Fruit fly (Drosophila melanogaster) whole organism, embryonic: Measurements from ENCODE around the gene sals.

Source experiments
- B-H1 ChIP-seq: fragments of 200-800 bp; sonication (Bioruptor generic); IDR thresholded peaks from 3 replicates; pipeline ENCODE4 v1.3.6; 2022; ENCODE audit warnings: missing biosample characterization, missing genetic modification characterization
- BEAF-32 ChIP-seq: fragments of 200-800 bp; sonication (Bioruptor generic); optimal IDR thresholded peaks from 3 replicates; lab custom pipeline; 2017; ENCODE audit warnings: missing biosample characterization, missing genetic modification characterization, mild to moderate bottlenecking, moderate library complexity, missing genetic modification reagents
- CG11723 ChIP-seq: fragments of 200-800 bp; sonication (Bioruptor generic); optimal IDR thresholded peaks from 2 replicates; lab custom pipeline; 2017; ENCODE audit warnings: missing biosample characterization, mild to moderate bottlenecking, missing genetic modification characterization
- CG12299 ChIP-seq: fragments of 200-800 bp; sonication (Bioruptor generic); optimal IDR thresholded peaks from 2 replicates; lab custom pipeline; 2018; ENCODE audit warnings: missing biosample characterization, mild to moderate bottlenecking, missing genetic modification characterization
- CG13624 ChIP-seq: fragments of 200-800 bp; sonication (Bioruptor generic); optimal IDR thresholded peaks from 2 replicates; lab custom pipeline; 2016; ENCODE audit warnings: missing biosample characterization, missing genetic modification characterization
- CG13775 ChIP-seq: fragments of 200-800 bp; sonication (Bioruptor generic); optimal IDR thresholded peaks from 3 replicates; lab custom pipeline; 2017; ENCODE audit warnings: missing biosample characterization, mild to moderate bottlenecking, missing genetic modification characterization
- CG14050 ChIP-seq: fragments of 200-800 bp; sonication (Bioruptor generic); IDR thresholded peaks from 3 replicates; pipeline ENCODE4 v1.3.6; 2022; ENCODE audit warnings: missing biosample characterization, missing genetic modification characterization
- CG15601 ChIP-seq: fragments of 200-800 bp; sonication (Bioruptor generic); optimal IDR thresholded peaks from 3 replicates; lab custom pipeline; 2019; ENCODE audit warnings: missing biosample characterization, mild to moderate bottlenecking, missing genetic modification characterization, moderate library complexity
- CG16813 ChIP-seq: fragments of 200-800 bp; sonication (Bioruptor generic); IDR thresholded peaks from 3 replicates; pipeline ENCODE4 v1.3.6; 2022; ENCODE audit warnings: missing biosample characterization, missing genetic modification characterization; ENCODE audit not compliant: partially characterized antibody
- CG2129 ChIP-seq: fragments of 200-800 bp; sonication (Bioruptor generic); IDR thresholded peaks from 2 replicates; pipeline ENCODE4 v1.3.6; 2022; ENCODE audit warnings: missing biosample characterization, missing genetic modification characterization; ENCODE audit not compliant: partially characterized antibody
- CG4424 ChIP-seq: fragments of 200-800 bp; sonication (Bioruptor generic); optimal IDR thresholded peaks from 3 replicates; lab custom pipeline; 2016; ENCODE audit warnings: missing biosample characterization, missing genetic modification characterization
- CG4617 ChIP-seq: fragments of 200-800 bp; sonication (Bioruptor generic); optimal IDR thresholded peaks from 3 replicates; lab custom pipeline; 2016; ENCODE audit warnings: missing biosample characterization, missing genetic modification characterization, borderline replicate concordance
- CG6175 ChIP-seq: fragments of 200-800 bp; sonication (Bioruptor generic); IDR thresholded peaks from 3 replicates; pipeline ENCODE4 v1.3.6; 2022; ENCODE audit warnings: missing biosample characterization, missing genetic modification characterization
- CG7963 ChIP-seq: fragments of 200-800 bp; sonication (Bioruptor generic); IDR thresholded peaks from 3 replicates; pipeline ENCODE4 v1.3.6; 2022; ENCODE audit warnings: missing biosample characterization, missing genetic modification characterization; ENCODE audit not compliant: partially characterized antibody
- CG9215 ChIP-seq: fragments of 200-800 bp; sonication (Bioruptor generic); IDR thresholded peaks from 2 replicates; pipeline ENCODE4 v1.3.6; 2022; ENCODE audit warnings: missing biosample characterization, missing genetic modification characterization
- CG9609 ChIP-seq: fragments of 200-800 bp; sonication (Bioruptor generic); optimal IDR thresholded peaks from 3 replicates; lab custom pipeline; 2016; ENCODE audit warnings: missing biosample characterization, missing genetic modification characterization
- Dek ChIP-seq: fragments of 200-800 bp; sonication (Bioruptor generic); optimal IDR thresholded peaks from 3 replicates; lab custom pipeline; 2019; ENCODE audit warnings: missing biosample characterization, mild to moderate bottlenecking, missing genetic modification characterization, moderate library complexity
- Ets65A ChIP-seq: fragments of 200-800 bp; sonication (Bioruptor generic); peaks from one replicate; lab custom pipeline; 2016; ENCODE audit warnings: missing biosample characterization, missing genetic modification characterization
- Gug ChIP-seq: fragments of 200-800 bp; sonication (Bioruptor generic); IDR thresholded peaks from 4 replicates; pipeline ENCODE4 v1.3.6; 2022; ENCODE audit warnings: missing biosample characterization, missing genetic modification characterization
- HHEX ChIP-seq: fragments of 200-800 bp; sonication (Bioruptor generic); optimal IDR thresholded peaks from 3 replicates; lab custom pipeline; 2017; ENCODE audit warnings: missing biosample characterization, mild to moderate bottlenecking, missing genetic modification characterization, missing genetic modification reagents
- HLH4C ChIP-seq: fragments of 200-800 bp; sonication (Bioruptor generic); IDR thresholded peaks from 3 replicates; pipeline ENCODE4 v1.3.6; 2022; ENCODE audit warnings: missing biosample characterization, missing genetic modification characterization; ENCODE audit not compliant: partially characterized antibody
- Max ChIP-seq: fragments of 200-800 bp; sonication (Bioruptor generic); optimal IDR thresholded peaks from 2 replicates; lab custom pipeline; 2016; ENCODE audit warnings: missing biosample characterization, mild to moderate bottlenecking, missing genetic modification characterization
- Nf-YB ChIP-seq: fragments of 200-800 bp; sonication (Bioruptor generic); optimal IDR thresholded peaks from 3 replicates; lab custom pipeline; 2019; ENCODE audit warnings: missing biosample characterization, mild to moderate bottlenecking, missing genetic modification characterization, moderate library complexity
- Opbp ChIP-seq: fragments of 200-800 bp; sonication (Bioruptor generic); IDR thresholded peaks from 3 replicates; pipeline ENCODE4 v1.3.6; 2022; ENCODE audit warnings: missing biosample characterization, missing genetic modification characterization; ENCODE audit not compliant: partially characterized antibody
- Rx ChIP-seq: fragments of 200-800 bp; sonication (Bioruptor generic); IDR thresholded peaks from 2 replicates; pipeline ENCODE4 v1.3.6; 2022; ENCODE audit warnings: missing biosample characterization, missing genetic modification characterization
- Scr ChIP-seq: fragments of 200-800 bp; sonication (Bioruptor generic); IDR thresholded peaks from 2 replicates; pipeline ENCODE4 v1.3.6; 2022; ENCODE audit warnings: missing biosample characterization, missing genetic modification characterization; ENCODE audit not compliant: partially characterized antibody
- Spps ChIP-seq: fragments of 200-800 bp; sonication (Bioruptor generic); optimal IDR thresholded peaks from 2 replicates; lab custom pipeline; 2018; ENCODE audit warnings: missing biosample characterization, mild to moderate bottlenecking, missing genetic modification characterization
- Taf1 ChIP-seq: fragments of 200-800 bp; sonication (Bioruptor generic); IDR thresholded peaks from 2 replicates; pipeline ENCODE4 v1.3.6; 2022; ENCODE audit warnings: missing biosample characterization, missing genetic modification characterization
- Tbp ChIP-seq: fragments of >200 bp; optimal IDR thresholded peaks from 2 replicates; lab custom pipeline; 2018; ENCODE audit warnings: missing biosample characterization, missing genetic modification characterization
- bbx ChIP-seq: fragments of 200-800 bp; sonication (Bioruptor generic); IDR thresholded peaks from 2 replicates; pipeline ENCODE4 v1.3.6; 2022; ENCODE audit warnings: missing biosample characterization, missing genetic modification characterization; ENCODE audit not compliant: partially characterized antibody
- bigmax ChIP-seq: fragments of 200-800 bp; sonication (Bioruptor generic); optimal IDR thresholded peaks from 2 replicates; lab custom pipeline; 2018; ENCODE audit warnings: missing biosample characterization, mild to moderate bottlenecking, missing genetic modification characterization
- bowl ChIP-seq: fragments of 200-800 bp; sonication (Bioruptor generic); IDR thresholded peaks from 2 replicates; pipeline ENCODE4 v1.3.6; 2022; ENCODE audit warnings: missing biosample characterization, missing genetic modification characterization
- cas ChIP-seq: fragments of 200-800 bp; sonication (Bioruptor generic); IDR thresholded peaks from 2 replicates; pipeline ENCODE4 v1.3.6; 2022; ENCODE audit warnings: missing biosample characterization, missing genetic modification characterization
- ci ChIP-seq: fragments of 200-800 bp; sonication (Bioruptor generic); IDR thresholded peaks from 3 replicates; pipeline ENCODE4 v1.3.6; 2022; ENCODE audit warnings: missing biosample characterization, missing genetic modification characterization
- crc ChIP-seq: fragments of 200-800 bp; sonication (Bioruptor generic); optimal IDR thresholded peaks from 2 replicates; lab custom pipeline; 2016; ENCODE audit warnings: missing biosample characterization, missing genetic modification characterization
- da ChIP-seq: fragments of 200-800 bp; sonication (Bioruptor generic); optimal IDR thresholded peaks from 2 replicates; lab custom pipeline; 2016; ENCODE audit warnings: missing biosample characterization, missing genetic modification characterization
- dimm ChIP-seq: fragments of 200-800 bp; sonication (Bioruptor generic); IDR thresholded peaks from 2 replicates; pipeline ENCODE4 v1.3.6; 2022; ENCODE audit warnings: missing biosample characterization, missing genetic modification characterization
- disco-r ChIP-seq: fragments of 200-800 bp; sonication (Bioruptor generic); optimal IDR thresholded peaks from 2 replicates; lab custom pipeline; 2016; ENCODE audit warnings: missing biosample characterization, missing genetic modification characterization
- fru ChIP-seq: fragments of >200 bp; optimal IDR thresholded peaks from 2 replicates; lab custom pipeline; 2017
- inv ChIP-seq: fragments of 200-800 bp; sonication (Bioruptor generic); IDR thresholded peaks from 2 replicates; pipeline ENCODE4 v1.3.6; 2022; ENCODE audit warnings: missing biosample characterization, missing genetic modification characterization; ENCODE audit not compliant: partially characterized antibody
- lab ChIP-seq: fragments of 200-800 bp; sonication (Bioruptor generic); optimal IDR thresholded peaks from 3 replicates; lab custom pipeline; 2017; ENCODE audit warnings: missing biosample characterization, missing genetic modification characterization, mild to moderate bottlenecking, moderate library complexity, missing genetic modification reagents
- nerfin-1 ChIP-seq: fragments of 200-800 bp; sonication (Bioruptor generic); optimal IDR thresholded peaks from 3 replicates; lab custom pipeline; 2019; ENCODE audit warnings: missing biosample characterization, mild to moderate bottlenecking, missing genetic modification characterization, moderate library complexity
- org-1 ChIP-seq: fragments of 200-800 bp; sonication (Bioruptor generic); optimal IDR thresholded peaks from 2 replicates; lab custom pipeline; 2017; ENCODE audit warnings: missing biosample characterization, missing genetic modification characterization
- otp ChIP-seq: fragments of 200-800 bp; sonication (Bioruptor generic); IDR thresholded peaks from 3 replicates; pipeline ENCODE4, ENCODE4 v1.3.6; 2022; ENCODE audit warnings: missing biosample characterization, missing genetic modification characterization
- pzg ChIP-seq: fragments of 200-800 bp; sonication (Bioruptor generic); optimal IDR thresholded peaks from 3 replicates; lab custom pipeline; 2018; ENCODE audit warnings: missing biosample characterization, mild to moderate bottlenecking, missing genetic modification characterization, moderate library complexity
- sisA ChIP-seq: fragments of 200-800 bp; sonication (Bioruptor generic); IDR thresholded peaks from 2 replicates; pipeline ENCODE4 v1.3.6; 2022; ENCODE audit warnings: missing biosample characterization, missing genetic modification characterization
- sob ChIP-seq: fragments of 200-800 bp; sonication (Bioruptor generic); IDR thresholded peaks from 2 replicates; pipeline ENCODE4 v1.3.6; 2022; ENCODE audit warnings: missing biosample characterization, missing genetic modification characterization
- sug ChIP-seq: fragments of 200-800 bp; optimal IDR thresholded peaks from 2 replicates; lab custom pipeline; 2019; ENCODE audit warnings: missing biosample characterization, mild to moderate bottlenecking, missing genetic modification characterization, moderate library complexity
- tin ChIP-seq: fragments of 200-800 bp; sonication (Bioruptor generic); optimal IDR thresholded peaks from 3 replicates; lab custom pipeline; 2016; ENCODE audit warnings: missing biosample characterization, missing genetic modification characterization

The sals gene

dm6 chr3R:11431395-11431977 is 20.1 kb downstream of the sals start, which contains the start of the genes RpL24-like and CG5276 (continued):
- TF ChIP-seq org-1 (GFP tag; lab: Kevin White, UChicago) (no peak), fru (no peak), CG6175 (GFP tag; lab: Robert Waterston, UW) (no peak), CG13624 (GFP tag; lab: Kevin White, UChicago) (peak; percentile 61), CG2129 (GFP tag; lab: Robert Waterston, UW) (0 out of 2 replicates have a peak, but pooled peaks have one; percentile 16), otp (GFP tag; lab: Robert Waterston, UW) (no peak), CG11723 (GFP tag; lab: Kevin White, UChicago) (no peak), CG16813 (GFP tag; lab: Robert Waterston, UW) (peak; percentile 65), HLH4C (GFP tag; lab: Robert Waterston, UW) (peak; percentile 57; the same call in 2 of the 3 replicates), BEAF-32 (GFP tag; lab: Kevin White, UChicago) (peak; percentile 77), lab (GFP tag; lab: Kevin White, UChicago) (no peak), Tbp (peak; percentile 76), Rx (GFP tag; lab: Robert Waterston, UW) (no peak), disco-r (GFP tag; lab: Kevin White, UChicago) (no peak), Scr (peak; percentile 63), Gug (GFP tag; lab: Robert Waterston, UW) (no peak), sisA (GFP tag; lab: Robert Waterston, UW) (no peak), Opbp (GFP tag; lab: Robert Waterston, UW) (0 out of 3 replicates have a peak, but pooled peaks have one; percentile 16), CG4424 (peak; percentile 3), CG12299 (tag; lab: Kevin White, UChicago) (peak; percentile 11), nerfin-1 (tag; lab: Kevin White, UChicago) (peak; percentile 19), B-H1 (GFP tag; lab: Robert Waterston, UW) (no peak), CG4617 (GFP tag; lab: Kevin White, UChicago) (peak; percentile 56), Nf-YB (GFP tag; lab: Kevin White, UChicago) (peak; percentile 9), CG14050 (GFP tag; lab: Robert Waterston, UW) (no peak), CG13775 (GFP tag; lab: Kevin White, UChicago) (peak; percentile 48), inv (GFP tag; lab: Robert Waterston, UW) (0 out of 2 replicates have a peak, but pooled peaks have one; percentile 24), Taf1 (GFP tag; lab: Robert Waterston, UW) (no peak), bbx (GFP tag; lab: Robert Waterston, UW) (peak; percentile 34; the same call in 1 of the 2 replicates), Max (GFP tag; lab: Kevin White, UChicago) (peak; percentile 94)

- TF ChIP-seq Ets65A (GFP tag; lab: Kevin White, UChicago) (peak; percentile 58), CG9609 (GFP tag; lab: Kevin White, UChicago) (no peak), Spps (tag; lab: Kevin White, UChicago) (no peak), CG9215 (no peak), crc (GFP tag; lab: Kevin White, UChicago) (no peak), da (GFP tag; lab: Kevin White, UChicago) (no peak), Dek (no peak)
Observed at dm6 chr3R:11430307-11430706, 21.3 kb downstream of the sals start.

- no peak for TF ChIP-seq CG7963
- no peak for TF ChIP-seq bowl (GFP tag; lab: Robert Waterston, UW)
- peak; percentile 25 for TF ChIP-seq pzg
- no peak for TF ChIP-seq HHEX (GFP tag; lab: Kevin White, UChicago)
- no peak for TF ChIP-seq CG15601 (tag; lab: Kevin White, UChicago)
- TF ChIP-seq bigmax (GFP tag; lab: Kevin White, UChicago) = no peak
- no peak for TF ChIP-seq tin (GFP tag; lab: Kevin White, UChicago)
- TF ChIP-seq dimm (GFP tag; lab: Robert Waterston, UW) = no peak
- no peak for TF ChIP-seq ci (GFP tag; lab: Robert Waterston, UW)
- TF ChIP-seq sob = 0 out of 2 replicates have a peak, but pooled peaks have one; percentile 8
- no peak for TF ChIP-seq sug (tag; lab: Kevin White, UChicago)
- peak; percentile 16; the same call in 1 of the 2 replicates for TF ChIP-seq Taf1 (GFP tag; lab: Robert Waterston, UW)
- TF ChIP-seq cas (GFP tag; lab: Robert Waterston, UW) = no peak
Observed at dm6 chr3R:11429814-11430213, 21.8 kb downstream of the sals start, which contains the start of gene Dtd. Gene Dtd (plus strand): TSS chr3R:11430061.
